Worm (Caenorhabditis elegans) whole organism, L3 larva: Measurements from ENCODE around the gene nhr-254.

Experiments used
- R02D3.7 ChIP-seq: fragments of 150-350 bp; optimal IDR thresholded peaks from 2 replicates; lab custom pipeline; 2014; ENCODE audit warnings: missing biosample characterization, missing genetic modification characterization
- ZK546.5 ChIP-seq: sonication (generic microtip); optimal IDR thresholded peaks from 2 replicates; lab custom pipeline; 2017; ENCODE audit warnings: missing biosample characterization, missing genetic modification characterization
- aly-2 ChIP-seq: fragments of 150-350 bp; optimal IDR thresholded peaks from 2 replicates; lab custom pipeline; 2014; ENCODE audit warnings: missing biosample characterization, missing genetic modification characterization
- ama-1 ChIP-seq: fragments of 150-350 bp; optimal IDR thresholded peaks from 2 replicates; lab custom pipeline; 2018
- ceh-16 ChIP-seq: sonication (generic microtip); optimal IDR thresholded peaks from 2 replicates; lab custom pipeline; 2017; ENCODE audit warnings: missing biosample characterization, missing genetic modification characterization
- ceh-28 ChIP-seq: fragments of 150-350 bp; optimal IDR thresholded peaks from 2 replicates; lab custom pipeline; 2014; ENCODE audit warnings: missing biosample characterization, missing genetic modification reagents, missing genetic modification characterization
- ceh-82 ChIP-seq: fragments of 150-350 bp; optimal IDR thresholded peaks from 2 replicates; lab custom pipeline; 2014; ENCODE audit warnings: missing biosample characterization, missing genetic modification characterization
- ceh-9 ChIP-seq: sonication (generic microtip); optimal IDR thresholded peaks from 2 replicates; lab custom pipeline; 2018; ENCODE audit warnings: missing biosample characterization, missing genetic modification characterization
- daf-12 ChIP-seq: fragments of 150-350 bp; optimal IDR thresholded peaks from 2 replicates; lab custom pipeline; 2014; ENCODE audit warnings: missing biosample characterization, missing genetic modification reagents, missing genetic modification characterization
- egl-27 ChIP-seq: sonication (generic microtip); optimal IDR thresholded peaks from 4 replicates; lab custom pipeline; 2017; ENCODE audit warnings: missing biosample characterization, missing genetic modification reagents, missing genetic modification characterization
- egl-5 ChIP-seq: fragments of 150-350 bp; optimal IDR thresholded peaks from 2 replicates; lab custom pipeline; 2017; ENCODE audit warnings: missing biosample characterization, missing genetic modification reagents, missing genetic modification characterization, inconsistent platforms
- elt-1 ChIP-seq: fragments of 150-350 bp; optimal IDR thresholded peaks from 2 replicates; lab custom pipeline; 2014; ENCODE audit warnings: missing biosample characterization, missing genetic modification characterization
- elt-3 ChIP-seq, 3 experiments: fragments of 150-350 bp in 1 of 3; sonication (generic microtip) in 2 of 3; optimal IDR thresholded peaks; 2 replicates in 2 of 3; 4 replicates in 1 of 3; lab custom pipeline; 2014 to 2017; ENCODE audit warnings: missing biosample characterization in 3 of 3, missing genetic modification characterization in 3 of 3
- eor-1 ChIP-seq, 2 experiments: fragments of 150-350 bp; optimal IDR thresholded peaks; 2 replicates each; lab custom pipeline; 2014 to 2018; ENCODE audit warnings: missing biosample characterization in 2 of 2, missing genetic modification characterization in 2 of 2
- fos-1 ChIP-seq: fragments of 150-350 bp; optimal IDR thresholded peaks from 2 replicates; lab custom pipeline; 2014; ENCODE audit warnings: missing biosample characterization, missing genetic modification characterization
- hmg-11 ChIP-seq: sonication (generic microtip); optimal IDR thresholded peaks from 2 replicates; lab custom pipeline; 2016; ENCODE audit warnings: missing genetic modification characterization, missing compliant biosample characterization
- lin-15B ChIP-seq: fragments of 150-350 bp; optimal IDR thresholded peaks from 2 replicates; lab custom pipeline; 2014; ENCODE audit warnings: missing biosample characterization, missing genetic modification characterization
- lsy-12 ChIP-seq: sonication (generic microtip); optimal IDR thresholded peaks from 2 replicates; lab custom pipeline; 2016; ENCODE audit warnings: mild to moderate bottlenecking, missing genetic modification characterization, missing compliant biosample characterization
- mdl-1 ChIP-seq: fragments of 150-350 bp; optimal IDR thresholded peaks from 2 replicates; lab custom pipeline; 2014; ENCODE audit warnings: missing biosample characterization, missing genetic modification characterization
- mml-1 ChIP-seq: fragments of 150-350 bp; sonication (generic microtip); optimal IDR thresholded peaks from 3 replicates; lab custom pipeline; 2014; ENCODE audit warnings: missing biosample characterization, missing genetic modification characterization
- nfya-1 ChIP-seq: sonication (generic microtip); optimal IDR thresholded peaks from 2 replicates; lab custom pipeline; 2017; ENCODE audit warnings: missing genetic modification characterization, mild to moderate bottlenecking, missing compliant biosample characterization, antibody characterized with exemption, moderate library complexity; ENCODE audit not compliant: insufficient read depth
- nhr-11 ChIP-seq: fragments of 150-350 bp; optimal IDR thresholded peaks from 2 replicates; lab custom pipeline; 2014; ENCODE audit warnings: missing biosample characterization, missing genetic modification characterization
- nhr-12 ChIP-seq: fragments of 150-350 bp; optimal IDR thresholded peaks from 2 replicates; lab custom pipeline; 2014; ENCODE audit warnings: missing biosample characterization, missing genetic modification characterization
- nhr-25 ChIP-seq: sonication (generic microtip); optimal IDR thresholded peaks from 2 replicates; lab custom pipeline; 2017; ENCODE audit warnings: missing biosample characterization, missing genetic modification characterization
- nhr-28 ChIP-seq: fragments of 150-350 bp; optimal IDR thresholded peaks from 2 replicates; lab custom pipeline; 2014; ENCODE audit warnings: missing biosample characterization, missing genetic modification characterization
- nhr-43 ChIP-seq: sonication (generic microtip); optimal IDR thresholded peaks from 2 replicates; lab custom pipeline; 2016; ENCODE audit warnings: mild to moderate bottlenecking, missing genetic modification characterization, missing compliant biosample characterization; ENCODE audit not compliant: poor library complexity, severe bottlenecking
- nhr-67 ChIP-seq: fragments of 150-350 bp; optimal IDR thresholded peaks from 2 replicates; lab custom pipeline; 2014; ENCODE audit warnings: missing biosample characterization, missing genetic modification characterization
- nhr-76 ChIP-seq: fragments of 150-350 bp; sonication (generic microtip); optimal IDR thresholded peaks from 5 replicates; lab custom pipeline; 2014; ENCODE audit warnings: missing biosample characterization, missing genetic modification characterization
- nhr-77 ChIP-seq: fragments of 150-350 bp; optimal IDR thresholded peaks from 2 replicates; lab custom pipeline; 2014; ENCODE audit warnings: missing biosample characterization, missing genetic modification characterization
- pha-4 ChIP-seq: fragments of 150-350 bp; optimal IDR thresholded peaks from 2 replicates; lab custom pipeline; 2014; ENCODE audit warnings: missing biosample characterization, missing genetic modification reagents, missing genetic modification characterization
- pqm-1 ChIP-seq: fragments of 150-350 bp; optimal IDR thresholded peaks from 2 replicates; lab custom pipeline; 2017; ENCODE audit warnings: missing biosample characterization, missing genetic modification characterization, inconsistent platforms
- sea-2 ChIP-seq: fragments of 150-350 bp; sonication (generic microtip); optimal IDR thresholded peaks from 4 replicates; lab custom pipeline; 2014; ENCODE audit warnings: missing biosample characterization, missing genetic modification reagents, missing genetic modification characterization
- snpc-4 ChIP-seq: fragments of 150-350 bp; optimal IDR thresholded peaks from 2 replicates; lab custom pipeline; 2014; ENCODE audit warnings: missing biosample characterization, missing genetic modification characterization
- unc-39 ChIP-seq: sonication (generic microtip); optimal IDR thresholded peaks from 4 replicates; lab custom pipeline; 2017; ENCODE audit warnings: missing biosample characterization, missing genetic modification characterization
- unc-62 ChIP-seq: fragments of 150-350 bp; sonication (generic microtip); optimal IDR thresholded peaks from 4 replicates; lab custom pipeline; 2014; ENCODE audit warnings: missing biosample characterization, missing genetic modification reagents, missing genetic modification characterization
- zag-1 ChIP-seq: fragments of 150-350 bp; optimal IDR thresholded peaks from 2 replicates; lab custom pipeline; 2014; ENCODE audit warnings: missing biosample characterization, missing genetic modification characterization
- ztf-11 ChIP-seq: fragments of 150-350 bp; optimal IDR thresholded peaks from 2 replicates; lab custom pipeline; 2014; ENCODE audit warnings: missing biosample characterization, missing genetic modification characterization
- ztf-4 ChIP-seq: fragments of 150-350 bp; optimal IDR thresholded peaks from 2 replicates; lab custom pipeline; 2014; ENCODE audit warnings: missing biosample characterization, missing genetic modification characterization

The nhr-254 gene

DNA sequence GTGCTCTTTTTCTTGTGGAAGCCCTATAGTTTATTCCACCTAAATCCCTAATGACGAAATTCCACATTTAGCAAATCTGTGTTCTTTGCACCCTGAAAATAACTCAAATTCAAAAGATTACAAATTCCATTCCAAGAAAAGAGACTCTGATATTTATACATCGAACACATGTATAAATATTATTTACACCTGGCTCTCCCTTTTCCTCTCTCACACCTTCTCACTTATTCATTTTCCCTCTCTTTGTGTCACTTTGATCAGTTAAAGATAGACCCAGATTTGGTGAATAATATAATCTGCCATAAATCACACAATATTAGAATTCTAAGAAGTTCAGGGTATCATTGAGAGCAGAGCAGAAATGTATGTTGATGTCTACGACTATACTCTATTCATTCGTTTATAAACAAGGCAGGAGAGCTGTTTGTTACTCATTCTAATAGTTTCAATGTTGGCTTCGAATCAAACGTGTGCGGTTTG lies at the start of gene nhr-254:
Gene nhr-254 (plus strand): TSS at position 430 of the 480 bp plus-strand sequence.
- TF ChIP-seq daf-12 (tag; lab: Kevin White, UChicago), result no peak
- no peak for TF ChIP-seq lin-15B (tag; lab: Kevin White, UChicago)
- no peak for TF ChIP-seq unc-62 (GFP tag; lab: Kevin White, UChicago)
- TF ChIP-seq mdl-1 (tag; lab: Kevin White, UChicago), result no peak
- TF ChIP-seq ZK546.5 (tag; lab: Kevin White, UChicago), result no peak
- TF ChIP-seq ama-1, result no peak
- TF ChIP-seq nhr-11 (tag; lab: Kevin White, UChicago), result no peak
- TF ChIP-seq pha-4 (tag; lab: Kevin White, UChicago), result no peak
- no peak for TF ChIP-seq nhr-43 (tag; lab: Kevin White, UChicago)
- no peak for TF ChIP-seq elt-1 (tag; lab: Kevin White, UChicago)
- no peak for TF ChIP-seq nhr-25 (tag; lab: Kevin White, UChicago)
- no peak for TF ChIP-seq nhr-28 (tag; lab: Kevin White, UChicago)
- no peak for TF ChIP-seq unc-39
- no peak for TF ChIP-seq elt-3 (tag; optimal IDR thresholded peaks at IDR 0.05; lab: Kevin White, UChicago)
- TF ChIP-seq mml-1 (tag; lab: Kevin White, UChicago), result no peak
- TF ChIP-seq eor-1 (tag; optimal IDR thresholded peaks at IDR 0.05; lab: Kevin White, UChicago), result no peak
- TF ChIP-seq lsy-12, result no peak

DNA sequence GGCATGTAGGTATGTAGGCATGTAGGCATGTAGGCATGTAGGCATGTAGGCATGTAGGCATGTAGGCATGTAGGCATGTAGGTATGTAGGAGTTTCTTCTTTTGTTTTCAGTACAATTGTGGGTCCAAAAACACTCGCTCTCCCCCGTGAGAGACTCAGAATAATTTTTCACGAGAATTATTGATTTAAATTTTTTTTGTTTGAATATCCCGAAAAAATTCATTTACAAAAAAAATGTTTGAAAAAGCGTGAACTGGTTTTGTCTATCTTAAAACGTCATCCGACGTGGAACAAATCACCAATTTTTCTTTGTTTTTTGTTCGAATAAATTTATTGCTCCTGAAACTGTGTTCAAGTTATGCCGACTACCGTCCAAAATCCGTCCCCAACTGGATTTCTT lies 49.3 kb upstream of the nhr-254 start, which contains the start of gene wago-10:
Gene wago-10 (plus strand): TSS at position 301 of the 400 bp plus-strand sequence.
- TF ChIP-seq elt-1 (tag; lab: Kevin White, UChicago) (no peak), nhr-12 (tag; lab: Kevin White, UChicago) (no peak), nhr-11 (tag; lab: Kevin White, UChicago) (no peak), ceh-16 (no peak), pha-4 (tag; lab: Kevin White, UChicago) (no peak), fos-1 (tag; lab: Kevin White, UChicago) (no peak), R02D3.7 (tag; lab: Kevin White, UChicago) (no peak), nhr-77 (tag; lab: Kevin White, UChicago) (no peak), egl-5 (tag; lab: Kevin White, UChicago) (no peak), ama-1 (no peak), nhr-67 (tag; lab: Kevin White, UChicago) (no peak), unc-62 (GFP tag; lab: Kevin White, UChicago) (no peak), nhr-76 (no peak), eor-1 (tag; optimal IDR thresholded peaks at IDR 0.05; lab: Kevin White, UChicago) (no peak), sea-2 (GFP tag; lab: Kevin White, UChicago) (no peak), ZK546.5 (tag; lab: Kevin White, UChicago) (no peak), ceh-9 (tag; lab: Kevin White, UChicago) (no peak), pqm-1 (no peak), nfya-1 (tag; lab: Kevin White, UChicago) (no peak)

DNA sequence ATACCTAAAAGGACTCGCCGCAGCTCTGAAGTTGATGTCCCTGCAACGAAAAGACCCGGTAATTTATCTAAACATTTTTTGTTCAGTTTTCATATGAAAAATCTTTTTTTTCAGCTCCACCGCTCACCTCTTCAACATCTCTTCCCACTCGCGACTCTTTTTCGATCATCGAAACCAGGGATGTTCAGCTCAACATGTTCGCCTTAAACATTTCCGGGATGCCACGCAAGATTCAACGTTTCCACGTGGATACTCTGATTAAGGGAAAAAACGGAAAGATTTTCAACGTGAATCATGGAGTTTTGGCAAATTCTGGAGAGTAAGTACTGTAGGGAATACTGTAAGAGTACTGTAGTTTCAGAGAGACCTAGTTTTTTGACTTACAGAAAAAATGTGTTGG lies 48.9 kb upstream of the nhr-254 start:
- TF ChIP-seq ceh-28 (tag; lab: Kevin White, UChicago), result no peak
- no peak for TF ChIP-seq aly-2 (tag; lab: Kevin White, UChicago)
- no peak for TF ChIP-seq elt-1 (tag; lab: Kevin White, UChicago)

DNA sequence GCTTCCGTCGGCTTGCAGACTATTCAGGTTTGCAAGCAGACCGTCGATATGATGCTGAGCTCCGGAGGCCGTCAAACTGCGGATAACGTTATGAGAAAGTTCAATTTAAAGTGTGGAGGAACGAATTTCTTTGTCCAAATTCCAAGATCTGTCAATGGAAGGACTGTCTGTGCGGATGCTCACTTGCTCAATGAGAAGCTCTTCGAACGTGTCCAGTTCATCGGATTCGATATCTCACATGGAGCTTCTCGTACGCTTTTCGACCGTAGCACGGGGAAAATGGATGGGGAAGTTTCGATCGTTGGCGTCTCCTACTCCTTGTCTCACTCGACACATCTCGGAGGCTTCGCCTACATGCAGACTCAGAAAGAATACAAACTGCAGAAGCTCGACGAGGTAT lies 46.4 kb upstream of the nhr-254 start:
- TF ChIP-seq snpc-4 (tag; lab: Kevin White, UChicago) (no peak), hmg-11 (tag; lab: Kevin White, UChicago) (no peak), fos-1 (tag; lab: Kevin White, UChicago) (no peak), lin-15B (tag; lab: Kevin White, UChicago) (no peak), ztf-11 (no peak), nhr-25 (tag; lab: Kevin White, UChicago) (no peak), egl-27 (tag; lab: Kevin White, UChicago) (no peak), ceh-82 (tag; lab: Kevin White, UChicago) (no peak), pqm-1 (no peak), ceh-9 (tag; lab: Kevin White, UChicago) (no peak), zag-1 (no peak), ama-1 (no peak), ztf-4 (tag; lab: Kevin White, UChicago) (no peak)
